Fruit fly (Drosophila melanogaster) whole organism, wandering third instar larva: Measurements from ENCODE around the gene Gyc76C.

Source experiments
- Abd-B ChIP-seq: fragments of >200 bp; optimal IDR thresholded peaks from 2 replicates; lab custom pipeline; 2017; ENCODE audit warnings: missing biosample characterization, missing genetic modification characterization
- CG32264 ChIP-seq: fragments of 200-800 bp; sonication (Bioruptor generic); optimal IDR thresholded peaks from 2 replicates; lab custom pipeline; 2016; ENCODE audit warnings: missing biosample characterization, missing genetic modification characterization
- CG9705 ChIP-seq: fragments of 200-800 bp; sonication (Bioruptor generic); optimal IDR thresholded peaks from 2 replicates; lab custom pipeline; 2018; ENCODE audit warnings: missing biosample characterization, mild to moderate bottlenecking, missing genetic modification characterization
- CrebA ChIP-seq: fragments of 200-800 bp; sonication (Bioruptor generic); optimal IDR thresholded peaks from 2 replicates; lab custom pipeline; 2016; ENCODE audit warnings: missing biosample characterization, mild to moderate bottlenecking, missing genetic modification characterization, borderline replicate concordance
- Dif ChIP-seq: fragments of 200-275, 200-300 bp; sonication (Bioruptor generic); optimal IDR thresholded peaks from 2 replicates; lab custom pipeline; 2018; ENCODE audit warnings: missing biosample characterization, missing genetic modification characterization; ENCODE audit not compliant: partially characterized antibody
- GATAd ChIP-seq: sonication (Bioruptor generic); optimal IDR thresholded peaks from 2 replicates; lab custom pipeline; 2016; ENCODE audit warnings: missing biosample characterization, missing genetic modification characterization
- HLH106 ChIP-seq: fragments of 200-800 bp; optimal IDR thresholded peaks from 3 replicates; lab custom pipeline; 2019; ENCODE audit warnings: missing biosample characterization, mild to moderate bottlenecking, missing genetic modification characterization, moderate library complexity
- Hnf4 ChIP-seq: fragments of 200-800 bp; sonication (Bioruptor generic); optimal IDR thresholded peaks from 2 replicates; lab custom pipeline; 2016; ENCODE audit warnings: missing biosample characterization, mild to moderate bottlenecking, missing genetic modification characterization
- Hr78 ChIP-seq: fragments of >200 bp; optimal IDR thresholded peaks from 2 replicates; lab custom pipeline; 2017; ENCODE audit warnings: missing biosample characterization, missing genetic modification characterization
- Hr83 ChIP-seq: fragments of 200-300 bp; sonication (Bioruptor generic); optimal IDR thresholded peaks from 2 replicates; lab custom pipeline; 2016; ENCODE audit warnings: missing biosample characterization, mild to moderate bottlenecking, missing genetic modification characterization, moderate library complexity; ENCODE audit not compliant: poor library complexity, severe bottlenecking
- Jra ChIP-seq: sonication (Bioruptor generic); optimal IDR thresholded peaks from 2 replicates; lab custom pipeline; 2016; ENCODE audit warnings: missing biosample characterization, missing genetic modification characterization
- Mio ChIP-seq: sonication (Bioruptor generic); optimal IDR thresholded peaks from 2 replicates; lab custom pipeline; 2016; ENCODE audit warnings: missing biosample characterization, missing genetic modification characterization
- Myc ChIP-seq: fragments of >200 bp; optimal IDR thresholded peaks from 2 replicates; lab custom pipeline; 2017
- N ChIP-seq: fragments of >200 bp; optimal IDR thresholded peaks from 2 replicates; lab custom pipeline; 2018; ENCODE audit warnings: missing biosample characterization, missing external identifiers, missing genetic modification characterization
- OdsH ChIP-seq: fragments of 200-800 bp; sonication (Bioruptor generic); optimal IDR thresholded peaks from 2 replicates; lab custom pipeline; 2016; ENCODE audit warnings: missing biosample characterization, mild to moderate bottlenecking, missing genetic modification characterization
- Rel ChIP-seq, 2 experiments: fragments of 200-800 bp; sonication (Bioruptor generic) in 1 of 2; optimal IDR thresholded peaks; 2 replicates in 1 of 2; 3 replicates in 1 of 2; lab custom pipeline; 2016 to 2019; ENCODE audit warnings: mild to moderate bottlenecking in 2 of 2, missing biosample characterization in 2 of 2, missing genetic modification characterization in 2 of 2, moderate library complexity in 1 of 2
- Sp1 ChIP-seq: fragments of 200-800 bp; sonication (Bioruptor generic); optimal IDR thresholded peaks from 3 replicates; lab custom pipeline; 2019; ENCODE audit warnings: missing biosample characterization, mild to moderate bottlenecking, missing genetic modification characterization, moderate library complexity
- Vsx2 ChIP-seq: fragments of 200-300, 225-300 bp; sonication (Bioruptor generic); optimal IDR thresholded peaks from 2 replicates; lab custom pipeline; 2018; ENCODE audit warnings: missing biosample characterization, missing genetic modification characterization; ENCODE audit not compliant: partially characterized antibody
- br ChIP-seq: fragments of 200-800 bp; sonication (Bioruptor generic); optimal IDR thresholded peaks from 2 replicates; lab custom pipeline; 2016; ENCODE audit warnings: missing biosample characterization, missing genetic modification characterization
- brk ChIP-seq: fragments of 200-800 bp; sonication (Bioruptor generic); optimal IDR thresholded peaks from 2 replicates; lab custom pipeline; 2016; ENCODE audit warnings: missing biosample characterization, mild to moderate bottlenecking, missing genetic modification characterization
- dl ChIP-seq, 2 experiments: fragments of 175-275, 200-275 bp in 1 of 2; fragments of 200-275 bp in 1 of 2; sonication (Bioruptor generic); optimal IDR thresholded peaks; lab custom pipeline; 2018; ENCODE audit warnings: mild to moderate bottlenecking in 2 of 2, missing biosample characterization in 2 of 2, missing genetic modification characterization in 2 of 2, moderate library complexity in 2 of 2; ENCODE audit not compliant: partially characterized antibody in 2 of 2, insufficient read depth in 1 of 2
- dmrt93B ChIP-seq: fragments of 200-800 bp; sonication (Bioruptor generic); optimal IDR thresholded peaks from 2 replicates; lab custom pipeline; 2018; ENCODE audit warnings: missing biosample characterization, mild to moderate bottlenecking, missing genetic modification characterization
- dsf ChIP-seq: sonication (Bioruptor generic); optimal IDR thresholded peaks from 2 replicates; lab custom pipeline; 2016; ENCODE audit warnings: missing biosample characterization, missing genetic modification characterization, borderline replicate concordance
- ey ChIP-seq: fragments of 200-800 bp; sonication (Bioruptor generic); optimal IDR thresholded peaks from 2 replicates; lab custom pipeline; 2016; ENCODE audit warnings: missing biosample characterization, missing genetic modification characterization
- foxo ChIP-seq, 2 experiments: fragments of 200-800 bp; sonication (Bioruptor generic); optimal IDR thresholded peaks; 2 replicates in 1 of 2; 3 replicates in 1 of 2; lab custom pipeline; 2016 to 2017; ENCODE audit warnings: missing biosample characterization in 2 of 2, missing genetic modification characterization in 2 of 2
- fru ChIP-seq: fragments of 200-800 bp; sonication (Bioruptor generic); optimal IDR thresholded peaks from 3 replicates; lab custom pipeline; 2016; ENCODE audit warnings: missing biosample characterization, mild to moderate bottlenecking, missing genetic modification characterization
- h ChIP-seq: fragments of 200-800 bp; sonication (Bioruptor generic); optimal IDR thresholded peaks from 3 replicates; lab custom pipeline; 2016; ENCODE audit warnings: missing biosample characterization, mild to moderate bottlenecking, missing genetic modification characterization
- jim ChIP-seq: fragments of 175-275, 200-325 bp; sonication (Bioruptor generic); optimal IDR thresholded peaks from 2 replicates; lab custom pipeline; 2016; ENCODE audit warnings: missing biosample characterization, mild to moderate bottlenecking, missing genetic modification characterization
- lola ChIP-seq: fragments of >200 bp; optimal IDR thresholded peaks from 2 replicates; lab custom pipeline; 2017; ENCODE audit warnings: missing biosample characterization, missing genetic modification characterization
- pan ChIP-seq: fragments of >200 bp; optimal IDR thresholded peaks from 2 replicates; lab custom pipeline; 2017
- psq ChIP-seq: fragments of 200-800 bp; sonication (Bioruptor generic); optimal IDR thresholded peaks from 3 replicates; lab custom pipeline; 2017; ENCODE audit warnings: missing biosample characterization, mild to moderate bottlenecking, missing genetic modification characterization, moderate library complexity
- rgr ChIP-seq: fragments of 200-800 bp; sonication (Bioruptor generic); optimal IDR thresholded peaks from 3 replicates; lab custom pipeline; 2016; ENCODE audit warnings: missing biosample characterization, mild to moderate bottlenecking, missing genetic modification characterization
- sage ChIP-seq: fragments of 200-800 bp; sonication (Bioruptor generic); optimal IDR thresholded peaks from 2 replicates; lab custom pipeline; 2016; ENCODE audit warnings: missing biosample characterization, mild to moderate bottlenecking, missing genetic modification characterization
- sv ChIP-seq: fragments of 200-800 bp; sonication (Bioruptor generic); optimal IDR thresholded peaks from 3 replicates; lab custom pipeline; 2016; ENCODE audit warnings: missing biosample characterization, missing genetic modification characterization
- tai ChIP-seq: sonication (Bioruptor generic); optimal IDR thresholded peaks from 2 replicates; lab custom pipeline; 2016; ENCODE audit warnings: missing biosample characterization, missing genetic modification characterization
- usp ChIP-seq: fragments of >200 bp; optimal IDR thresholded peaks from 2 replicates; lab custom pipeline; 2017; ENCODE audit warnings: missing biosample characterization, missing genetic modification characterization
- woc ChIP-seq: sonication (Bioruptor generic); optimal IDR thresholded peaks from 2 replicates; lab custom pipeline; 2016; ENCODE audit warnings: missing biosample characterization, mild to moderate bottlenecking, missing genetic modification characterization

Gyc76C gene

DNA sequence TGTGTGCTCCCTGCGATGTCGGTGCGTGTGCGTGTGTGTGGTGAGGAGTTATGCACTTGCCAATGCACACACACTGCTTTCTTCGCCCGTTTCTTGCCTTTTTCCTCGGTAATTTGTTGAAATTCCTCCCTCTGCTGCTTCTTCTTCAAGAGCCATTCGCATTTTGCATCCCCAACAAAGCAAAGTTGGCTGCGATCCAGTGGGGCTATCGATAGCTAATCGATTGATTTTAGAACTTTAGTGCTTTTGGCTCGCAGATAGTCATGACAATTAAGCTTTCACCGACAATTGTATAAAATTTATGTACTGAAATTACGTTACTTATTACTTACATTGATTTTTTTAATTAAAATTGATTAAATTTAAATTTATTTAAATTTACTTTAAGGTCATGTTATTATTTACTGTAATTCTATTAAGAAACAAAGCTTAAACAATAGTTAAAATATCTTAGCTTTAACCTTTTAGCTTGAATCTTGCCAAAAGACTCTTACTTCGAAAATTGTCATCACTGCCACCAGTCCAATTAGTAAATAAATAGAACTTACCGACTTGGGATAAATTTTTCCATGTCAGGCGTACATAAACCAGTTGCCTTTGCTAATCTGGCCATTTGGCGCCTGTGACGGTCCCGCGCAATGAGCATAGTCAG lies 40.9 kb upstream of the Gyc76C start, which contains the start of the genes trc and CG32221:
TSS of gene trc (minus strand) at position 162 of the 652 bp plus-strand sequence.
TSS of gene CG32221 (plus strand) at position 528 of the 652 bp plus-strand sequence.
- no peak for TF ChIP-seq ey
- peak; percentile 95 for TF ChIP-seq Myc (lab: Kevin White, UChicago)
- peak; percentile 9 for TF ChIP-seq OdsH (GFP tag; lab: Kevin White, UChicago)
- TF ChIP-seq Hr83 = peak; percentile 74
- TF ChIP-seq CG9705 = peak; percentile 66
- peak; percentile 6 for TF ChIP-seq psq (GFP tag; lab: Kevin White, UChicago)
- TF ChIP-seq foxo (GFP tag; optimal IDR thresholded peaks at IDR 0.05; lab: Kevin White, UChicago) = no peak
- TF ChIP-seq Rel (GFP tag; optimal IDR thresholded peaks at IDR 0.05; lab: Kevin White, UChicago) = no peak
- TF ChIP-seq Rel (tag; optimal IDR thresholded peaks at IDR 0.05; lab: Kevin White, UChicago) = peak; percentile 9
- no peak for TF ChIP-seq CG32264
- no peak for TF ChIP-seq tai (GFP tag; lab: Kevin White, UChicago)
- peak; percentile 70 for TF ChIP-seq Sp1 (GFP tag; lab: Kevin White, UChicago)
- TF ChIP-seq, all 38 proteins: peak for 7

DNA sequence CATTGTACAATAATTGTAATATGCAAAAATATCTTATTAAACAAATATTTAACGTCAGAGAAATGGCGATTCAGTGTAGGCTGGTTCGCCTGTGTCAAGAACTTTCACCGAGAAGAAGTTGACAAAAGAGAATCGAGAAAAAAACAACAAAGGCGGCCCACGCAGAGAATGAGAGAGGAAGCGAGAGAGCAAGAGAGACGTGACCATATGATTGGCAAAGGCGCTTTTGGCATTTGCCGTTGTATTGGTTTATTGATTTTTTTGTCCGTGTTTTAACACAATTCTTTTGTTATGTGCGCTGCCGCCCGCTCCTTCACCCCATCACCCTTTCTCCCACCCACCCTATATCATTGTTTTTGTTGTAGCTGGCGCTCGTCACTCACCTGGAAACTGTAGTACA lies 39.9 kb upstream of the Gyc76C start:
- TF ChIP-seq h (GFP tag; lab: Kevin White, UChicago) (peak; percentile 12), Jra (GFP tag; lab: Kevin White, UChicago) (no peak), foxo (GFP tag; optimal IDR thresholded peaks at IDR 0.05; lab: Kevin White, UChicago) (no peak), Dif (peak; percentile 67), OdsH (GFP tag; lab: Kevin White, UChicago) (peak; percentile 26), Rel (GFP tag; optimal IDR thresholded peaks at IDR 0.05; lab: Kevin White, UChicago) (no peak), Rel (tag; optimal IDR thresholded peaks at IDR 0.05; lab: Kevin White, UChicago) (peak; percentile 17), psq (GFP tag; lab: Kevin White, UChicago) (peak; percentile 88), dl (GFP tag; optimal IDR thresholded peaks at IDR 0.05; lab: Kevin White, UChicago; ENCODE audit: insufficient read depth in 1 of 2, partially characterized antibody in 2 of 2) (peak in 1 of 2 experiments; percentile 48)

DNA sequence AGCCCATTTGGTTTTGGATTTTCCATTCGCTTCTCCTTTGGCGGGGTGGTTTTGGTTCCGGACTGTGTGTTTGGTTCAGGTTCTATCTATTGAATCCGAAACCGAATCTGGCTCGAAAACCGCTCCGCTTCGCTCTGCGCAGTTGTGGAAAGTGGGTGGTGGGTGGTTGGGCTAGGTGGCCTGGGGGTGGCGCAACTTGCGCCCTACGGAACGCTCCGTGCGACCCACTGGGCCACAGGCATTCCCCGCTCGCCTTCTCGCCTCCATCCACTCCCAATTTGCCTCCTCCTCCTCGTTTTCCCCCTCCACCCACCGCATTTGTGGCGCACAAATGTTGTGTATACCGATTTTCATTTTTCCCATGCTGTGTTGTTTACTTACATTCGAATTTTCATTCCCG lies 25.3 kb upstream of the Gyc76C start:
- TF ChIP-seq psq (GFP tag; lab: Kevin White, UChicago) (no peak), pan (lab: Kevin White, UChicago) (no peak), Sp1 (GFP tag; lab: Kevin White, UChicago) (no peak), Abd-B (no peak)

dm6 chr3L:19817807-19818531 lies 24.6 kb upstream of the Gyc76C start, which contains the start of the genes Fibp and Deaf1:
Gene Fibp, minus strand, starts transcription at chr3L:19817967.
Gene Deaf1, plus strand, starts transcription at chr3L:19818174.
- TF ChIP-seq lola (GFP tag; lab: Kevin White, UChicago) (no peak), dmrt93B (no peak), Vsx2 (GFP tag; lab: Kevin White, UChicago) (no peak), h (GFP tag; lab: Kevin White, UChicago) (peak; percentile 83), sage (no peak), Dif (no peak), sv (GFP tag; lab: Kevin White, UChicago) (peak; percentile 74), Mio (peak; percentile 8), HLH106 (tag; lab: Kevin White, UChicago) (peak; percentile 82), fru (peak; percentile 82), pan (lab: Kevin White, UChicago) (no peak), OdsH (GFP tag; lab: Kevin White, UChicago) (peak; percentile 78), jim (no peak), rgr (GFP tag; lab: Kevin White, UChicago) (peak; percentile 79), N (GFP tag; lab: Kevin White, UChicago) (no peak), woc (GFP tag; lab: Kevin White, UChicago) (peak; percentile 90), Hr83 (peak; percentile 67), CrebA (GFP tag; lab: Kevin White, UChicago) (no peak), Jra (GFP tag; lab: Kevin White, UChicago) (peak; percentile 88), Sp1 (GFP tag; lab: Kevin White, UChicago) (peak; percentile 78), br (GFP tag; lab: Kevin White, UChicago) (peak; percentile 81), Hr78 (GFP tag; lab: Kevin White, UChicago) (no peak), dl (GFP tag; optimal IDR thresholded peaks at IDR 0.05; lab: Kevin White, UChicago; ENCODE audit: insufficient read depth in 1 of 2, partially characterized antibody in 2 of 2) (no peak), tai (GFP tag; lab: Kevin White, UChicago) (no peak), usp (no peak), Abd-B (no peak), dsf (peak; percentile 50), Rel (GFP tag; optimal IDR thresholded peaks at IDR 0.05; lab: Kevin White, UChicago) (no peak), Rel (tag; optimal IDR thresholded peaks at IDR 0.05; lab: Kevin White, UChicago) (no peak), Hnf4 (GFP tag; lab: Kevin White, UChicago) (peak; percentile 85), ey (peak; percentile 76), GATAd (GFP tag; lab: Kevin White, UChicago) (peak; percentile 82), foxo (GFP tag; optimal IDR thresholded peaks at IDR 0.05; lab: Kevin White, UChicago) (peak in 1 of 2 experiments; percentile 84), psq (GFP tag; lab: Kevin White, UChicago) (peak; percentile 69), CG9705 (peak; percentile 59), Myc (lab: Kevin White, UChicago) (no peak), brk (GFP tag; lab: Kevin White, UChicago) (no peak)
